Worm (Caenorhabditis elegans) whole organism, L2 larva: ENCODE results near the gene tbc-11.

Experiments
- crh-2 ChIP-seq: sonication (generic microtip); optimal IDR thresholded peaks from 2 replicates; lab custom pipeline; 2017; ENCODE audit warnings: missing biosample characterization, missing genetic modification characterization
- nhr-10 ChIP-seq: sonication (generic microtip); optimal IDR thresholded peaks from 2 replicates; lab custom pipeline; 2017; ENCODE audit warnings: missing biosample characterization, missing genetic modification characterization

The tbc-11 gene

DNA sequence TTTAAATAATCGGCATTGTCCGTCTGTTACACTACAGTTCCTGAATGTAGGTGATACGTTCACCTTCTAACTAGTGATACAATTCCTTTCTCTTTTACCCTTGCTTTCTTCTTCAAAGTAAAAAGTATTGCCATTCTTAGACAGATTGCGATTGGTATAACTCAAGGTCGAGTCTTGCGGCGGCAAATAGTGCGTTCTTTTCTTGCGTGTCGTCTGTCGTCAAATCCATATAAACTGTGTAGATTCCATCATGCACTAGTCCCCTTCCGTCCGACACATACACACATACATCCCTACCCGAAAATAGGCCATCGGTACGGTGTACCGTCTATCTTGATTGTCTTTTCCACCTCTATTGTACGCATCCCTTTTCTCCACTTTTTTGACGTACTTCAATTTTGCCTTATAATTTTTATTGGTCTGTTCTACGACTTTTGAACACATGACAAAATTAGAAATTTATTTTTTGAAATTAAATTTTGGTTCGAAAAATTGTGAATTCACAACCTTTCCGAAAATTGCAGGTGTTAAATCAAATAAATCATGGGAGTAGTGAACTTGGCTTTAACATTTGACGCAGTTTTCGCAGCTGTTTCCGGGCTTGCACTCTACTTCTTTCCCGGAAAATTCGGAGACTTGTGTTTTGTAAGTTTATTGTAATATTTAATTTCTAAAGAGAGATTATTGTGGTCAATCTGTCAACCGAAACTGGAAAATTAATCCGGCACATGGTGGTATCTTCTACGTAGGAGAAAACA lies 55.7 kb downstream of the tbc-11 start, which contains the start of gene C44C1.1 (continued):
- TF ChIP-seq crh-2 (tag; lab: Kevin White, UChicago) (no peak), nhr-10 (no peak)
